Worm (Caenorhabditis elegans): ENCODE measurements around the gene F54C9.9.
A peak's percentile ranks its signal among the peaks of the same experiment; 100 is the strongest.

The F54C9.9 gene

ce11 chrII:8561227-8561626, 16.6 kb upstream of the F54C9.9 start, which contains the start of gene iff-2 (continued):
- TF ChIP-seq rpc-1 (optimal IDR thresholded peaks at IDR 0.05) (peak; percentile 6), rpc-1 (tag; optimal IDR thresholded peaks at IDR 0.05) (no peak), atf-7 (tag; optimal IDR thresholded peaks at IDR 0.05) (peak; percentile 95), efl-1 (GFP tag; optimal IDR thresholded peaks at IDR 0.05) (peak; percentile 56), cebp-2 (GFP tag; IDR thresholded peaks at IDR 0.05) (0 out of 2 replicates have a peak, but pooled peaks have one; percentile 51), aptf-3 (GFP tag; IDR thresholded peaks at IDR 0.05) (no peak), C17E4.6 (GFP tag; IDR thresholded peaks at IDR 0.05) (peak; percentile 93), ztf-26 (tag; optimal IDR thresholded peaks at IDR 0.05) (peak; percentile 98), nhr-27 (tag; optimal IDR thresholded peaks at IDR 0.05) (peak; percentile 62), madf-3 (GFP tag; IDR thresholded peaks at IDR 0.05) (peak; percentile 97; the same call in 1 of the 2 replicates), F57A8.1 (GFP tag; optimal IDR thresholded peaks at IDR 0.05) (peak; percentile 16), T26A5.8 (tag; optimal IDR thresholded peaks at IDR 0.05) (no peak), let-526 (GFP tag; IDR thresholded peaks at IDR 0.05) (peak; percentile 96), ztf-22 (GFP tag; optimal IDR thresholded peaks at IDR 0.05) (peak; percentile 95), mcd-1 (GFP tag; IDR thresholded peaks at IDR 0.05) (peak; percentile 100), lin-35 (GFP tag; optimal IDR thresholded peaks at IDR 0.05) (peak; percentile 29 to 96 (median 79)), tbx-9 (tag; optimal IDR thresholded peaks at IDR 0.05; ENCODE audit: borderline replicate concordance) (no peak), sdz-38 (tag; optimal IDR thresholded peaks at IDR 0.05) (no peak), ccch-3 (GFP tag; optimal IDR thresholded peaks at IDR 0.05) (peak; percentile 39), akir-1 (GFP tag; optimal IDR thresholded peaks at IDR 0.05) (peak; percentile 36), chd-7 (tag; optimal IDR thresholded peaks at IDR 0.05) (peak; percentile 94), F52B5.7 (tag; optimal IDR thresholded peaks at IDR 0.05) (peak; percentile 85), nfya-2 (GFP tag; IDR thresholded peaks at IDR 0.05) (no peak), ceh-100 (GFP tag; IDR thresholded peaks at IDR 0.05) (peak; percentile 89), F23B12.7 (tag; optimal IDR thresholded peaks at IDR 0.05; ENCODE audit: insufficient read depth) (peak; percentile 95), ztf-28 (GFP tag; IDR thresholded peaks at IDR 0.05) (peak; percentile 72; the same call in 1 of the 2 replicates), F55B11.4 (tag; optimal IDR thresholded peaks at IDR 0.05; ENCODE audit: borderline replicate concordance, insufficient read depth) (no peak), unc-130 (GFP tag; optimal IDR thresholded peaks at IDR 0.05) (no peak), K12H6.12 (tag; optimal IDR thresholded peaks at IDR 0.05) (peak; percentile 99), B0336.3 (GFP tag; IDR thresholded peaks at IDR 0.05) (peak; percentile 97), rcor-1 (GFP tag; IDR thresholded peaks at IDR 0.05) (peak; percentile 92), ceh-40 (GFP tag; IDR thresholded peaks at IDR 0.05) (0 out of 2 replicates have a peak, but pooled peaks have one; percentile 64), snpc-3.4 (tag; optimal IDR thresholded peaks at IDR 0.05) (peak; percentile 18), unc-62 (GFP tag; optimal IDR thresholded peaks at IDR 0.05) (peak; percentile 87), nfya-1 (tag; optimal IDR thresholded peaks at IDR 0.05; ENCODE audit: borderline replicate concordance, insufficient read depth) (no peak), die-1 (tag; optimal IDR thresholded peaks at IDR 0.05) (peak; percentile 66), B0035.1 (tag; optimal IDR thresholded peaks at IDR 0.05) (peak; percentile 78), B0019.2 (GFP tag; conservative IDR thresholded peaks at IDR 0.05) (no peak), nhr-80 (tag; optimal IDR thresholded peaks at IDR 0.05) (peak; percentile 100), Y95B8A.8 (GFP tag; IDR thresholded peaks at IDR 0.05) (peak; percentile 92), ekl-4 (GFP tag; IDR thresholded peaks at IDR 0.05) (peak; percentile 97), tlf-1 (GFP tag; optimal IDR thresholded peaks at IDR 0.05) (peak; percentile 98), nfyb-1 (GFP tag; IDR thresholded peaks at IDR 0.05) (peak; percentile 97), ztf-3 (GFP tag; optimal IDR thresholded peaks at IDR 0.05) (peak; percentile 93), ztf-18 (tag; optimal IDR thresholded peaks at IDR 0.05) (peak; percentile 84), cebp-1 (GFP tag; IDR thresholded peaks at IDR 0.05) (peak; percentile 89), cebp-1 (tag; optimal IDR thresholded peaks at IDR 0.05) (peak; percentile 97), madf-10 (tag; optimal IDR thresholded peaks at IDR 0.05) (peak; percentile 95), hmg-1.2 (GFP tag; IDR thresholded peaks at IDR 0.05) (peak; percentile 95), F22D6.2 (tag; optimal IDR thresholded peaks at IDR 0.05) (peak; percentile 90)
